Worm (Caenorhabditis elegans) whole organism, L3 larva: ENCODE results near the gene mek-1.

Experiments used
- ZK546.5 ChIP-seq: sonication (generic microtip); optimal IDR thresholded peaks from 2 replicates; lab custom pipeline; 2017; ENCODE audit warnings: missing biosample characterization, missing genetic modification characterization
- ama-1 ChIP-seq: fragments of 150-350 bp; optimal IDR thresholded peaks from 2 replicates; lab custom pipeline; 2018
- ceh-28 ChIP-seq: fragments of 150-350 bp; optimal IDR thresholded peaks from 2 replicates; lab custom pipeline; 2014; ENCODE audit warnings: missing biosample characterization, missing genetic modification reagents, missing genetic modification characterization
- ceh-82 ChIP-seq: fragments of 150-350 bp; optimal IDR thresholded peaks from 2 replicates; lab custom pipeline; 2014; ENCODE audit warnings: missing biosample characterization, missing genetic modification characterization
- ceh-9 ChIP-seq: sonication (generic microtip); optimal IDR thresholded peaks from 2 replicates; lab custom pipeline; 2018; ENCODE audit warnings: missing biosample characterization, missing genetic modification characterization
- elt-1 ChIP-seq: fragments of 150-350 bp; optimal IDR thresholded peaks from 2 replicates; lab custom pipeline; 2014; ENCODE audit warnings: missing biosample characterization, missing genetic modification characterization
- fos-1 ChIP-seq: fragments of 150-350 bp; optimal IDR thresholded peaks from 2 replicates; lab custom pipeline; 2014; ENCODE audit warnings: missing biosample characterization, missing genetic modification characterization
- nhr-12 ChIP-seq: fragments of 150-350 bp; optimal IDR thresholded peaks from 2 replicates; lab custom pipeline; 2014; ENCODE audit warnings: missing biosample characterization, missing genetic modification characterization
- nhr-25 ChIP-seq: sonication (generic microtip); optimal IDR thresholded peaks from 2 replicates; lab custom pipeline; 2017; ENCODE audit warnings: missing biosample characterization, missing genetic modification characterization
- nhr-77 ChIP-seq: fragments of 150-350 bp; optimal IDR thresholded peaks from 2 replicates; lab custom pipeline; 2014; ENCODE audit warnings: missing biosample characterization, missing genetic modification characterization
- pqm-1 ChIP-seq: fragments of 150-350 bp; optimal IDR thresholded peaks from 2 replicates; lab custom pipeline; 2017; ENCODE audit warnings: missing biosample characterization, missing genetic modification characterization, inconsistent platforms
- unc-39 ChIP-seq: sonication (generic microtip); optimal IDR thresholded peaks from 4 replicates; lab custom pipeline; 2017; ENCODE audit warnings: missing biosample characterization, missing genetic modification characterization
- zag-1 ChIP-seq: fragments of 150-350 bp; optimal IDR thresholded peaks from 2 replicates; lab custom pipeline; 2014; ENCODE audit warnings: missing biosample characterization, missing genetic modification characterization
- ztf-11 ChIP-seq: fragments of 150-350 bp; optimal IDR thresholded peaks from 2 replicates; lab custom pipeline; 2014; ENCODE audit warnings: missing biosample characterization, missing genetic modification characterization

DNA sequence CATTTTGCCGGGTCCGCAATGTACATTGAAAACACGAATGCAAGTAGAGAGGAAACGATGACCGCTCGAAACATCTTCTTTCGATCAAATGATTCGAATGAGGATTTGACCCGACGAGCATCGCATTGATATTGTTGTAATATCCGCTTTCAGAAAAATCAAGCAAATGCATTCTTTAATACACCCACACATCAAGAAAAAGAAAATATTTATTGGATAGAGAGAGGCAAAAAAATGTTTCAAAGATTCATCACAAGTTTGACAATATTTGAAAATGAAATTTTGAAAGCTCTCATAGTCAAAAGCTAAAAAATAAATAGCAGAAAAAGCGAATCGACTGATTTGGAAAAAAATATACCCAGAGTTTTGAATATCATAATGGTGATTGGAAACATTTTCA lies 16.4 kb downstream of the mek-1 start, which contains the start of gene try-14:
- TF ChIP-seq pqm-1 (no peak), elt-1 (no peak), nhr-25 (tag; lab: Kevin White, UChicago) (no peak), ama-1 (lab: Kevin White, UChicago) (no peak), unc-39 (tag; lab: Kevin White, UChicago) (no peak), nhr-12 (tag; lab: Kevin White, UChicago) (no peak), nhr-77 (tag; lab: Kevin White, UChicago) (no peak), ztf-11 (no peak), zag-1 (tag; lab: Kevin White, UChicago) (no peak), ceh-82 (tag; lab: Kevin White, UChicago) (no peak), ZK546.5 (tag; lab: Kevin White, UChicago) (no peak), ceh-9 (tag; lab: Kevin White, UChicago) (no peak), fos-1 (no peak), ceh-28 (tag; lab: Kevin White, UChicago) (no peak)
